Worm (Caenorhabditis elegans) whole organism, L2 larva: ENCODE data around the gene K10C2.14.

ENCODE experiments used
- ama-1 ChIP-seq: fragments of 150-350 bp; optimal IDR thresholded peaks from 2 replicates; lab custom pipeline; 2018; ENCODE audit warnings: inconsistent platforms
- crh-2 ChIP-seq: sonication (generic microtip); optimal IDR thresholded peaks from 2 replicates; lab custom pipeline; 2017; ENCODE audit warnings: missing biosample characterization, missing genetic modification characterization
- fos-1 ChIP-seq: fragments of 150-350 bp; optimal IDR thresholded peaks from 2 replicates; lab custom pipeline; 2014; ENCODE audit warnings: missing biosample characterization, missing genetic modification characterization
- lin-13 ChIP-seq: fragments of 150-350 bp; optimal IDR thresholded peaks from 2 replicates; lab custom pipeline; 2014; ENCODE audit warnings: missing biosample characterization, missing genetic modification reagents, missing genetic modification characterization
- lin-39 ChIP-seq: fragments of 150-350 bp; optimal IDR thresholded peaks from 2 replicates; lab custom pipeline; 2014; ENCODE audit warnings: missing biosample characterization, missing genetic modification reagents, missing genetic modification characterization
- lsy-2 ChIP-seq, 2 experiments: fragments of 150-350 bp in 1 of 2; sonication (generic microtip) in 1 of 2; optimal IDR thresholded peaks; 2 replicates each; lab custom pipeline; 2014 to 2017; ENCODE audit warnings: missing biosample characterization in 2 of 2, missing genetic modification characterization in 2 of 2
- nhr-11 ChIP-seq: fragments of 150-350 bp; optimal IDR thresholded peaks from 2 replicates; lab custom pipeline; 2014; ENCODE audit warnings: missing biosample characterization, missing genetic modification characterization
- nhr-237 ChIP-seq: fragments of 150-350 bp; optimal IDR thresholded peaks from 2 replicates; lab custom pipeline; 2014; ENCODE audit warnings: missing biosample characterization, missing genetic modification characterization
- nhr-6 ChIP-seq: fragments of 150-350 bp; optimal IDR thresholded peaks from 2 replicates; lab custom pipeline; 2014; ENCODE audit warnings: missing biosample characterization, missing genetic modification characterization
- skn-1 ChIP-seq: sonication (generic microtip); optimal IDR thresholded peaks from 2 replicates; lab custom pipeline; 2017; ENCODE audit warnings: missing biosample characterization, missing genetic modification characterization
- unc-62 ChIP-seq: fragments of 150-350 bp; optimal IDR thresholded peaks from 2 replicates; lab custom pipeline; 2014; ENCODE audit warnings: missing biosample characterization, missing genetic modification reagents, missing genetic modification characterization
- ztf-1 ChIP-seq: fragments of 200-800 bp; sonication (Bioruptor generic); conservative IDR thresholded peaks from 2 replicates; pipeline ENCODE4 v1.3.6; 2022; ENCODE audit warnings: missing genetic modification characterization, missing compliant biosample characterization
- ztf-11 ChIP-seq: sonication (generic microtip); optimal IDR thresholded peaks from 2 replicates; lab custom pipeline; 2017; ENCODE audit warnings: missing biosample characterization, missing genetic modification characterization

DNA sequence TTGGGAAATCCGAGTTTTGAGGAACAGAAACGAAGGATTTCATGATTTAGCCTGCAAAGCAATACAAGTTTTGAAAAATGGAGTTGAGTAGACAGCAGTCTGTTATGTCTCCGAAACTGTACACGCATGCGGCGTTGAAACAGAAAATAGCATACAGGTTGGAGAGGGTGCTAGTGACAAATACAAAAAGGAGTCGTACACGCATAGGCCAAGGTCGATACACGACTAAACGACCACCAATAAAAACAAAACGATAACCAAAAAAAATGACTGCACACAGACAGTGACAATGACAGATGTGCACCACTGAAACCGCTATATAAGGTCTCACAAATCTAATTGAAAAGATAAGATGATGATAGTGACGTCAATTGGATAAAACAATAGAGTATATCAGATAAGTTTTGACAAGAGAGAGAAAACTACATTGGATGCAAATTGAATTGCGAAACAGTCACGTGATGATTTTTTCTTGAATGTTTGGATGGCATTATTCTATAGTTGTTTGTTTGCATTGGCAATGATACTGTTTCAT is 8.6 kb upstream of the K10C2.14 start, which contains the start of gene fah-1:
- TF ChIP-seq skn-1 (tag; lab: Kevin White, UChicago) (no peak), nhr-237 (no peak), unc-62 (GFP tag; lab: Kevin White, UChicago) (no peak), ztf-1 (GFP tag; lab: Robert Waterston, UW) (no peak), nhr-11 (tag; lab: Kevin White, UChicago) (no peak), fos-1 (tag; lab: Kevin White, UChicago) (peak; percentile 43), ama-1 (lab: Kevin White, UChicago) (no peak), nhr-6 (peak; percentile 33), lsy-2 (tag; optimal IDR thresholded peaks at IDR 0.05; lab: Kevin White, UChicago) (no peak), ztf-11 (tag; lab: Kevin White, UChicago) (no peak), lin-39 (no peak), crh-2 (peak; percentile 51), lin-13 (GFP tag; lab: Kevin White, UChicago) (no peak)
